Worm (Caenorhabditis elegans) whole organism, mixed stage, embryonic: Measurements from ENCODE around the gene T19C3.3.

Source experiments
- M03D4.4 ChIP-seq: sonication (generic microtip); optimal IDR thresholded peaks from 2 replicates; lab custom pipeline; 2017; ENCODE audit warnings: mild to moderate bottlenecking, missing genetic modification characterization, missing compliant biosample characterization
- bed-3 ChIP-seq: fragments of 200-800 bp; sonication (Bioruptor generic); optimal IDR thresholded peaks from 3 replicates; lab custom pipeline; 2018; ENCODE audit warnings: mild to moderate bottlenecking, missing genetic modification characterization, moderate library complexity, missing compliant biosample characterization
- blmp-1 ChIP-seq: fragments of 150-350 bp; optimal IDR thresholded peaks from 2 replicates; lab custom pipeline; 2014; ENCODE audit warnings: missing biosample characterization, missing genetic modification characterization
- ceh-39 ChIP-seq: fragments of 150-350 bp; optimal IDR thresholded peaks from 2 replicates; lab custom pipeline; 2014; ENCODE audit warnings: missing biosample characterization, missing genetic modification characterization
- ceh-43 ChIP-seq: fragments of 200-800 bp; sonication (Bioruptor generic); optimal IDR thresholded peaks from 2 replicates; lab custom pipeline; 2018; ENCODE audit warnings: mild to moderate bottlenecking, missing genetic modification characterization, moderate library complexity, missing compliant biosample characterization
- ceh-83 ChIP-seq: fragments of 200-800 bp; sonication (Bioruptor generic); optimal IDR thresholded peaks from 2 replicates; lab custom pipeline; 2018; ENCODE audit warnings: mild to moderate bottlenecking, missing genetic modification characterization, missing compliant biosample characterization
- ces-1 ChIP-seq: fragments of 150-350 bp; optimal IDR thresholded peaks from 2 replicates; lab custom pipeline; 2014; ENCODE audit warnings: missing biosample characterization, missing genetic modification reagents, missing genetic modification characterization
- cnd-1 ChIP-seq: fragments of 200-800 bp; sonication (Bioruptor generic); optimal IDR thresholded peaks from 2 replicates; lab custom pipeline; 2018; ENCODE audit warnings: mild to moderate bottlenecking, missing genetic modification characterization, missing compliant biosample characterization
- drap-1 ChIP-seq: fragments of 200-800 bp; sonication (Bioruptor generic); optimal IDR thresholded peaks from 3 replicates; lab custom pipeline; 2018; ENCODE audit warnings: mild to moderate bottlenecking, missing genetic modification characterization, missing compliant biosample characterization
- elt-1 ChIP-seq: sonication (generic microtip); optimal IDR thresholded peaks from 2 replicates; lab custom pipeline; 2017; ENCODE audit warnings: missing genetic modification characterization, mild to moderate bottlenecking, missing compliant biosample characterization, antibody characterized with exemption, moderate library complexity, borderline replicate concordance; ENCODE audit not compliant: insufficient read depth
- elt-3 ChIP-seq: fragments of 150-350 bp; optimal IDR thresholded peaks from 2 replicates; lab custom pipeline; 2014; ENCODE audit warnings: missing biosample characterization, missing genetic modification characterization
- flh-1 ChIP-seq: fragments of 200-800 bp; sonication (Bioruptor generic); optimal IDR thresholded peaks from 2 replicates; lab custom pipeline; 2018; ENCODE audit warnings: mild to moderate bottlenecking, missing genetic modification characterization, moderate library complexity, missing compliant biosample characterization
- ham-2 ChIP-seq: fragments of 200-800 bp; sonication (Bioruptor generic); optimal IDR thresholded peaks from 2 replicates; lab custom pipeline; 2018; ENCODE audit warnings: mild to moderate bottlenecking, missing genetic modification characterization, missing compliant biosample characterization
- hlh-1 ChIP-seq: fragments of 150-350 bp; optimal IDR thresholded peaks from 2 replicates; lab custom pipeline; 2014; ENCODE audit warnings: missing biosample characterization, missing genetic modification reagents, missing genetic modification characterization
- lin-13 ChIP-seq: fragments of 150-350 bp; optimal IDR thresholded peaks from 2 replicates; lab custom pipeline; 2014; ENCODE audit warnings: missing biosample characterization, missing genetic modification characterization
- lin-32 ChIP-seq: fragments of 200-800 bp; sonication (Bioruptor generic); optimal IDR thresholded peaks from 2 replicates; lab custom pipeline; 2018; ENCODE audit warnings: mild to moderate bottlenecking, missing genetic modification characterization, missing compliant biosample characterization
- lsy-2 ChIP-seq: fragments of 150-350 bp; optimal IDR thresholded peaks from 2 replicates; lab custom pipeline; 2014; ENCODE audit warnings: missing biosample characterization, missing genetic modification characterization
- mep-1 ChIP-seq: fragments of 150-350 bp; optimal IDR thresholded peaks from 2 replicates; lab custom pipeline; 2017; ENCODE audit warnings: missing biosample characterization, missing genetic modification reagents, missing genetic modification characterization, inconsistent platforms
- mls-2 ChIP-seq: sonication (generic microtip); optimal IDR thresholded peaks from 2 replicates; lab custom pipeline; 2016; ENCODE audit warnings: mild to moderate bottlenecking, missing genetic modification characterization, moderate library complexity, missing compliant biosample characterization
- nhr-12 ChIP-seq: fragments of 150-350 bp; optimal IDR thresholded peaks from 2 replicates; lab custom pipeline; 2014; ENCODE audit warnings: missing biosample characterization, missing genetic modification characterization
- nhr-2 ChIP-seq: fragments of 150-350 bp; optimal IDR thresholded peaks from 2 replicates; lab custom pipeline; 2014; ENCODE audit warnings: missing biosample characterization, missing genetic modification characterization
- nhr-237 ChIP-seq: fragments of 150-350 bp; optimal IDR thresholded peaks from 2 replicates; lab custom pipeline; 2014; ENCODE audit warnings: missing biosample characterization, missing genetic modification characterization
- nhr-28 ChIP-seq: fragments of 150-350 bp; optimal IDR thresholded peaks from 2 replicates; lab custom pipeline; 2014; ENCODE audit warnings: missing biosample characterization, missing genetic modification characterization
- nhr-76 ChIP-seq: sonication (generic microtip); optimal IDR thresholded peaks from 2 replicates; lab custom pipeline; 2017; ENCODE audit warnings: missing biosample characterization, missing genetic modification characterization
- pha-4 ChIP-seq: fragments of 150-350 bp; optimal IDR thresholded peaks from 2 replicates; lab custom pipeline; 2018; ENCODE audit warnings: missing biosample characterization, missing genetic modification reagents, missing genetic modification characterization
- sem-2 ChIP-seq: fragments of 200-800 bp; sonication (Bioruptor generic); optimal IDR thresholded peaks from 2 replicates; lab custom pipeline; 2018; ENCODE audit warnings: mild to moderate bottlenecking, missing genetic modification characterization, missing compliant biosample characterization
- sptf-1 ChIP-seq: sonication (generic microtip); optimal IDR thresholded peaks from 2 replicates; lab custom pipeline; 2017; ENCODE audit warnings: mild to moderate bottlenecking, missing genetic modification characterization, moderate library complexity, missing compliant biosample characterization
- tbx-8 ChIP-seq: fragments of 200-800 bp; sonication (Bioruptor generic); optimal IDR thresholded peaks from 2 replicates; lab custom pipeline; 2018; ENCODE audit warnings: mild to moderate bottlenecking, missing genetic modification characterization, moderate library complexity, missing compliant biosample characterization
- unc-120 ChIP-seq: sonication (generic microtip); optimal IDR thresholded peaks from 2 replicates; lab custom pipeline; 2017; ENCODE audit warnings: missing genetic modification characterization, missing compliant biosample characterization; ENCODE audit not compliant: poor library complexity, severe bottlenecking
- unc-39 ChIP-seq: fragments of 150-350 bp; optimal IDR thresholded peaks from 2 replicates; lab custom pipeline; 2014; ENCODE audit warnings: missing biosample characterization, missing genetic modification characterization
- unc-62 ChIP-seq: fragments of 150-350 bp; optimal IDR thresholded peaks from 2 replicates; lab custom pipeline; 2014; ENCODE audit warnings: missing biosample characterization, missing genetic modification reagents, missing genetic modification characterization
- zip-8 ChIP-seq: fragments of 150-350 bp; optimal IDR thresholded peaks from 2 replicates; lab custom pipeline; 2014; ENCODE audit warnings: missing biosample characterization, missing genetic modification characterization
- ztf-11 ChIP-seq: fragments of 150-350 bp; optimal IDR thresholded peaks from 2 replicates; lab custom pipeline; 2014; ENCODE audit warnings: missing biosample characterization, missing genetic modification characterization

Gene T19C3.3

ce11 chrIII:598168-598567 is 16.2 kb downstream of the T19C3.3 start (continued):
- no peak for TF ChIP-seq nhr-76 (tag; lab: Kevin White, UChicago)

DNA sequence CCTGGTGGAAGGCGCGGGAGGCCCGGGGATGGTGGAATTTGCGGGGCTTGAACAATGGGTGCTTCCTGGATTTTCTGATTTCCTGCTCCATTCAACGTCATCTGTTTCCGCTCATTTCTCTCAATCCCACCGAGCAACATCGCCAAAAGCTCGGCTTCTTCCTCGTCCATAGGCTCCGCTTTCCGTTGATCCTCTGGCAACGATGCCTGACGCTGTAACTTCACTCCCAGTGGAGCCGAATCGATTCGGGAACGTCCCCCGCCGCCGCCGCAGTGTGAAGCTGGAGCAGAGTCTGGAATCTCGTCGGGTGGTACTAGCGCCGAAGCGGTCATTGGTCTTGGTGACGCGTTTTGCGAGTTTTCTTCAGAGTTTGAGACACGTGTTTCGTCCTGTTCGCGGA is 18.9 kb downstream of the T19C3.3 start:
- TF ChIP-seq ceh-83 (no peak), blmp-1 (tag; lab: Kevin White, UChicago) (no peak), ceh-39 (tag; lab: Kevin White, UChicago) (no peak), tbx-8 (GFP tag; lab: Kevin White, UChicago) (no peak), unc-62 (GFP tag; lab: Kevin White, UChicago) (no peak), cnd-1 (tag; lab: Kevin White, UChicago) (no peak), flh-1 (GFP tag; lab: Kevin White, UChicago) (no peak), nhr-28 (tag; lab: Kevin White, UChicago) (no peak), pha-4 (no peak), nhr-2 (no peak), ztf-11 (tag; lab: Kevin White, UChicago) (no peak), unc-120 (tag; lab: Kevin White, UChicago) (no peak), sptf-1 (tag; lab: Kevin White, UChicago) (no peak), ces-1 (no peak)

ce11 chrIII:587009-587408 is 27.3 kb downstream of the T19C3.3 start, which contains the start of gene helq-1:
Gene helq-1 (minus strand): TSS chrIII:587109.
- TF ChIP-seq nhr-237 (tag; lab: Kevin White, UChicago) (no peak), pha-4 (no peak), mls-2 (tag; lab: Kevin White, UChicago) (no peak), flh-1 (GFP tag; lab: Kevin White, UChicago) (no peak), nhr-76 (tag; lab: Kevin White, UChicago) (no peak)

ce11 chrIII:577467-577866 is 36.9 kb downstream of the T19C3.3 start, which contains the start of gene gtf-2H5:
Gene gtf-2H5 (minus strand): TSS chrIII:577567.
- no peak for TF ChIP-seq mep-1 (tag; lab: Kevin White, UChicago)
- TF ChIP-seq lin-32 (GFP tag; lab: Kevin White, UChicago): no peak
- no peak for TF ChIP-seq ces-1
- TF ChIP-seq lin-13 (tag; lab: Kevin White, UChicago): no peak

DNA sequence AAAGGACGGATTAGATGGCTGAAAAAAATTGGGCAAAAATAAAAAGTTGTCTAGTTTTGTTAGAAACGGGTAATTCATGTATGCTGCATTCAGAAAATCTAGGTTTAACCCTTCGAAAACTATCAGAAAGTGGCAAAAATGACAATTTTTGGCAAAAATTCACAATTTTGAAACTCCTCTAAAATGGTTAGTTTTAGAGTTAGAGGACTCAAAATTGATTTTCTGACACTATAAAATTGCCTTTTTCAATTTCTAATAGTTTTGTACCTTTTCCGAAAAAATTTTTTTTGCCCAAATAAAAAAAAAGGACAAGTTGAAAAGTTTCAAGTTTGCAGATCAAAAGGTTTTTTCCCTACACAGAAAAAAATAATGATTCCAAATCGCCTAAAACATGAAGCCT is 37.8 kb downstream of the T19C3.3 start:
- no peak for TF ChIP-seq bed-3 (GFP tag; lab: Kevin White, UChicago)
- TF ChIP-seq ceh-43 (GFP tag; lab: Kevin White, UChicago): no peak
- TF ChIP-seq ztf-11 (tag; lab: Kevin White, UChicago): no peak
- TF ChIP-seq hlh-1 (tag; lab: Kevin White, UChicago): no peak
- TF ChIP-seq unc-39 (tag; lab: Kevin White, UChicago): no peak
- TF ChIP-seq sem-2 (GFP tag; lab: Kevin White, UChicago): no peak
- no peak for TF ChIP-seq M03D4.4 (tag; lab: Kevin White, UChicago)
- no peak for TF ChIP-seq nhr-76 (tag; lab: Kevin White, UChicago)
- no peak for TF ChIP-seq zip-8 (tag; lab: Kevin White, UChicago)
- no peak for TF ChIP-seq ces-1
- no peak for TF ChIP-seq drap-1 (GFP tag; lab: Kevin White, UChicago)
- no peak for TF ChIP-seq nhr-12 (tag; lab: Kevin White, UChicago)
- TF ChIP-seq lsy-2 (tag; lab: Kevin White, UChicago): no peak
- TF ChIP-seq elt-1: no peak

- no peak for TF ChIP-seq ces-1
- TF ChIP-seq blmp-1 (tag; lab: Kevin White, UChicago): peak; percentile 97
- TF ChIP-seq ham-2 (GFP tag; lab: Kevin White, UChicago): peak; percentile 3
- TF ChIP-seq pha-4: no peak
- TF ChIP-seq elt-3 (tag; lab: Kevin White, UChicago): peak; percentile 28
- TF ChIP-seq lin-32 (GFP tag; lab: Kevin White, UChicago): no peak
- TF ChIP-seq flh-1 (GFP tag; lab: Kevin White, UChicago): no peak
These were observed 45.5 kb downstream of the T19C3.3 start for ce11 chrIII:568815-569214.
